Worm (Caenorhabditis elegans): ENCODE data around the gene F58B4.7.

Gene F58B4.7

ce11 chrV:10889774-10890173 is 33.4 kb downstream of the F58B4.7 start:
- TF ChIP-seq unc-62 (GFP tag; optimal IDR thresholded peaks at IDR 0.05 in 1 of 2) = peak in 1 of 2 experiments; percentile 90
- no peak for TF ChIP-seq unc-62 (tag; optimal IDR thresholded peaks at IDR 0.05)
- TF ChIP-seq T20F7.1 (GFP tag; optimal IDR thresholded peaks at IDR 0.05) = no peak

ce11 chrV:10889036-10889435 is 34.1 kb downstream of the F58B4.7 start, which contains the start of gene F32D8.11:
TSS of gene F32D8.11 (minus strand) at chrV:10889136.
- TF ChIP-seq ZK546.5 (tag; optimal IDR thresholded peaks at IDR 0.05) = no peak
- no peak for TF ChIP-seq nhr-41 (GFP tag; IDR thresholded peaks at IDR 0.05)
- TF ChIP-seq arid-1 (GFP tag; conservative IDR thresholded peaks at IDR 0.05) = no peak

DNA sequence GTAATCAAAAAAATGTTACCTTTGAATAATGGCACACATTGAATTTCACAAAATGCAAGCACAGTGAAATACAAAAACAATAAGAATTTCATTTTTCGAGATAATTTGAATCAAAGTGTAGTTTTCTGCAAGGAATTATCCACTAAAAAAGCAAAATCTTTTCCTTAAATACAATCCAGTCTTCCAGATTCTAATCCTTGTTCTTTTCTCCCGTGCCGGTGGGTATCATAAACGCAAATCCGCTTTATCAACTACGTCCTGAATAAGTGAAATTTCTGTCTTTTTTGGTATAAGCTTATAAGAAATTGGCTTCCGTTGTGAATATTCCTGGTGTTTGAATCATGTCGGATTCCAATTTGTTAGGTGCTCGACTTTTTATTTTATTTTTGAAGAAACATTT is 35.0 kb downstream of the F58B4.7 start:
- TF ChIP-seq ama-1 (optimal IDR thresholded peaks at IDR 0.05) (peak; percentile 52), daf-16 (GFP tag; optimal IDR thresholded peaks at IDR 0.05) (no peak), daf-16 (tag; optimal IDR thresholded peaks at IDR 0.05) (peak; percentile 15), nhr-42 (GFP tag; IDR thresholded peaks at IDR 0.05) (no peak), Y5F2A.4 (GFP tag; optimal IDR thresholded peaks at IDR 0.05) (no peak), dpl-1 (GFP tag; optimal IDR thresholded peaks at IDR 0.05) (no peak)

ce11 chrV:10887564-10887963 is 35.6 kb downstream of the F58B4.7 start:
- TF ChIP-seq F49E8.2 (tag; optimal IDR thresholded peaks at IDR 0.05; ENCODE audit: borderline replicate concordance) (no peak), hlh-30 (tag; optimal IDR thresholded peaks at IDR 0.05; ENCODE audit: insufficient read depth) (no peak), mes-2 (tag; optimal IDR thresholded peaks at IDR 0.05; ENCODE audit: poor library complexity, severe bottlenecking) (peak; percentile 42), dmd-6 (GFP tag; IDR thresholded peaks at IDR 0.05) (no peak), snpc-4 (tag; optimal IDR thresholded peaks at IDR 0.05) (no peak), rbr-2 (tag; optimal IDR thresholded peaks at IDR 0.05) (no peak), nhr-10 (tag; optimal IDR thresholded peaks at IDR 0.05) (no peak), hif-1 (tag; optimal IDR thresholded peaks at IDR 0.05) (peak in 1 of 2 experiments; percentile 14), F10B5.3 (tag; optimal IDR thresholded peaks at IDR 0.05) (no peak), daf-8 (GFP tag; IDR thresholded peaks at IDR 0.05) (no peak), lin-38 (GFP tag; IDR thresholded peaks at IDR 0.05) (peak; percentile 36; the same call in 1 of the 2 replicates), daf-12 (tag; optimal IDR thresholded peaks at IDR 0.05) (no peak), F26F4.8 (GFP tag; conservative IDR thresholded peaks at IDR 0.05) (no peak), mep-1 (tag; optimal IDR thresholded peaks at IDR 0.05) (no peak), vab-7 (GFP tag; IDR thresholded peaks at IDR 0.05) (no peak), zip-2 (tag; optimal IDR thresholded peaks at IDR 0.05) (no peak), attf-4 (tag; optimal IDR thresholded peaks at IDR 0.05) (no peak), ceh-20 (GFP tag; IDR thresholded peaks at IDR 0.05) (peak; percentile 64; the same call in 1 of the 2 replicates), ceh-82 (tag; optimal IDR thresholded peaks at IDR 0.05) (no peak), cey-2 (tag; optimal IDR thresholded peaks at IDR 0.05; ENCODE audit: borderline replicate concordance, insufficient read depth) (no peak), unc-130 (GFP tag; optimal IDR thresholded peaks at IDR 0.05) (no peak), unc-62 (GFP tag; optimal IDR thresholded peaks at IDR 0.05 in 1 of 2) (no peak), unc-62 (tag; optimal IDR thresholded peaks at IDR 0.05) (no peak), nhr-237 (tag; optimal IDR thresholded peaks at IDR 0.05) (no peak), egl-27 (tag; optimal IDR thresholded peaks at IDR 0.05) (no peak), daf-19 (GFP tag; conservative IDR thresholded peaks at IDR 0.05) (no peak), nhr-111 (GFP tag; optimal IDR thresholded peaks at IDR 0.05) (no peak), zfp-3 (GFP tag; conservative IDR thresholded peaks at IDR 0.05) (peak; percentile 48; the same call in 1 of the 2 replicates), lir-3 (tag; optimal IDR thresholded peaks at IDR 0.05) (no peak), lsy-2 (tag; optimal IDR thresholded peaks at IDR 0.05) (peak in 1 of 2 experiments; percentile 18), T26A8.4 (GFP tag; IDR thresholded peaks at IDR 0.05) (peak; percentile 79), madf-9 (GFP tag; conservative IDR thresholded peaks at IDR 0.05) (no peak), mdt-29 (GFP tag; IDR thresholded peaks at IDR 0.05) (no peak), nhr-25 (tag; optimal IDR thresholded peaks at IDR 0.05; ENCODE audit: borderline replicate concordance, insufficient read depth) (no peak), saeg-2 (GFP tag; IDR thresholded peaks at IDR 0.05) (no peak), fos-1 (tag; optimal IDR thresholded peaks at IDR 0.05) (no peak), daf-16 (GFP tag; optimal IDR thresholded peaks at IDR 0.05) (no peak), daf-16 (tag; optimal IDR thresholded peaks at IDR 0.05) (peak; percentile 27)
